Fruit fly (Drosophila melanogaster) whole organism, wandering third instar larva: ENCODE data around the gene CG12155.

Source experiments
- Abd-B ChIP-seq: fragments of >200 bp; optimal IDR thresholded peaks from 2 replicates; lab custom pipeline; 2017; ENCODE audit warnings: missing biosample characterization, missing genetic modification characterization
- CG32264 ChIP-seq: fragments of 200-800 bp; sonication (Bioruptor generic); optimal IDR thresholded peaks from 2 replicates; lab custom pipeline; 2016; ENCODE audit warnings: missing biosample characterization, missing genetic modification characterization
- CG9705 ChIP-seq: fragments of 200-800 bp; sonication (Bioruptor generic); optimal IDR thresholded peaks from 2 replicates; lab custom pipeline; 2018; ENCODE audit warnings: missing biosample characterization, mild to moderate bottlenecking, missing genetic modification characterization
- Dfd ChIP-seq: fragments of >200 bp; optimal IDR thresholded peaks from 2 replicates; lab custom pipeline; 2017; ENCODE audit warnings: missing biosample characterization, missing genetic modification characterization
- Dif ChIP-seq: fragments of 200-275, 200-300 bp; sonication (Bioruptor generic); optimal IDR thresholded peaks from 2 replicates; lab custom pipeline; 2018; ENCODE audit warnings: missing biosample characterization, missing genetic modification characterization; ENCODE audit not compliant: partially characterized antibody
- GATAd ChIP-seq: sonication (Bioruptor generic); optimal IDR thresholded peaks from 2 replicates; lab custom pipeline; 2016; ENCODE audit warnings: missing biosample characterization, missing genetic modification characterization
- HLH106 ChIP-seq: fragments of 200-800 bp; optimal IDR thresholded peaks from 3 replicates; lab custom pipeline; 2019; ENCODE audit warnings: missing biosample characterization, mild to moderate bottlenecking, missing genetic modification characterization, moderate library complexity
- Hnf4 ChIP-seq: fragments of 200-800 bp; sonication (Bioruptor generic); optimal IDR thresholded peaks from 2 replicates; lab custom pipeline; 2016; ENCODE audit warnings: missing biosample characterization, mild to moderate bottlenecking, missing genetic modification characterization
- Hr78 ChIP-seq: fragments of >200 bp; optimal IDR thresholded peaks from 2 replicates; lab custom pipeline; 2017; ENCODE audit warnings: missing biosample characterization, missing genetic modification characterization
- Hr83 ChIP-seq: fragments of 200-300 bp; sonication (Bioruptor generic); optimal IDR thresholded peaks from 2 replicates; lab custom pipeline; 2016; ENCODE audit warnings: missing biosample characterization, mild to moderate bottlenecking, missing genetic modification characterization, moderate library complexity; ENCODE audit not compliant: poor library complexity, severe bottlenecking
- Jra ChIP-seq: sonication (Bioruptor generic); optimal IDR thresholded peaks from 2 replicates; lab custom pipeline; 2016; ENCODE audit warnings: missing biosample characterization, missing genetic modification characterization
- Myc ChIP-seq: fragments of >200 bp; optimal IDR thresholded peaks from 2 replicates; lab custom pipeline; 2017
- N ChIP-seq: fragments of >200 bp; optimal IDR thresholded peaks from 2 replicates; lab custom pipeline; 2018; ENCODE audit warnings: missing biosample characterization, missing external identifiers, missing genetic modification characterization
- OdsH ChIP-seq: fragments of 200-800 bp; sonication (Bioruptor generic); optimal IDR thresholded peaks from 2 replicates; lab custom pipeline; 2016; ENCODE audit warnings: missing biosample characterization, mild to moderate bottlenecking, missing genetic modification characterization
- Rel ChIP-seq, 2 experiments: fragments of 200-800 bp; sonication (Bioruptor generic) in 1 of 2; optimal IDR thresholded peaks; 2 replicates in 1 of 2; 3 replicates in 1 of 2; lab custom pipeline; 2016 to 2019; ENCODE audit warnings: mild to moderate bottlenecking in 2 of 2, missing biosample characterization in 2 of 2, missing genetic modification characterization in 2 of 2, moderate library complexity in 1 of 2
- Sp1 ChIP-seq: fragments of 200-800 bp; sonication (Bioruptor generic); optimal IDR thresholded peaks from 3 replicates; lab custom pipeline; 2019; ENCODE audit warnings: missing biosample characterization, mild to moderate bottlenecking, missing genetic modification characterization, moderate library complexity
- Vsx2 ChIP-seq: fragments of 200-300, 225-300 bp; sonication (Bioruptor generic); optimal IDR thresholded peaks from 2 replicates; lab custom pipeline; 2018; ENCODE audit warnings: missing biosample characterization, missing genetic modification characterization; ENCODE audit not compliant: partially characterized antibody
- br ChIP-seq: fragments of 200-800 bp; sonication (Bioruptor generic); optimal IDR thresholded peaks from 2 replicates; lab custom pipeline; 2016; ENCODE audit warnings: missing biosample characterization, missing genetic modification characterization
- brk ChIP-seq: fragments of 200-800 bp; sonication (Bioruptor generic); optimal IDR thresholded peaks from 2 replicates; lab custom pipeline; 2016; ENCODE audit warnings: missing biosample characterization, mild to moderate bottlenecking, missing genetic modification characterization
- dl ChIP-seq, 2 experiments: fragments of 175-275, 200-275 bp in 1 of 2; fragments of 200-275 bp in 1 of 2; sonication (Bioruptor generic); optimal IDR thresholded peaks; lab custom pipeline; 2018; ENCODE audit warnings: mild to moderate bottlenecking in 2 of 2, missing biosample characterization in 2 of 2, missing genetic modification characterization in 2 of 2, moderate library complexity in 2 of 2; ENCODE audit not compliant: partially characterized antibody in 2 of 2, insufficient read depth in 1 of 2
- dmrt93B ChIP-seq: fragments of 200-800 bp; sonication (Bioruptor generic); optimal IDR thresholded peaks from 2 replicates; lab custom pipeline; 2018; ENCODE audit warnings: missing biosample characterization, mild to moderate bottlenecking, missing genetic modification characterization
- dsf ChIP-seq: sonication (Bioruptor generic); optimal IDR thresholded peaks from 2 replicates; lab custom pipeline; 2016; ENCODE audit warnings: missing biosample characterization, missing genetic modification characterization, borderline replicate concordance
- ey ChIP-seq: fragments of 200-800 bp; sonication (Bioruptor generic); optimal IDR thresholded peaks from 2 replicates; lab custom pipeline; 2016; ENCODE audit warnings: missing biosample characterization, missing genetic modification characterization
- foxo ChIP-seq, 2 experiments: fragments of 200-800 bp; sonication (Bioruptor generic); optimal IDR thresholded peaks; 2 replicates in 1 of 2; 3 replicates in 1 of 2; lab custom pipeline; 2016 to 2017; ENCODE audit warnings: missing biosample characterization in 2 of 2, missing genetic modification characterization in 2 of 2
- fru ChIP-seq: fragments of 200-800 bp; sonication (Bioruptor generic); optimal IDR thresholded peaks from 3 replicates; lab custom pipeline; 2016; ENCODE audit warnings: missing biosample characterization, mild to moderate bottlenecking, missing genetic modification characterization
- h ChIP-seq: fragments of 200-800 bp; sonication (Bioruptor generic); optimal IDR thresholded peaks from 3 replicates; lab custom pipeline; 2016; ENCODE audit warnings: missing biosample characterization, mild to moderate bottlenecking, missing genetic modification characterization
- jim ChIP-seq: fragments of 175-275, 200-325 bp; sonication (Bioruptor generic); optimal IDR thresholded peaks from 2 replicates; lab custom pipeline; 2016; ENCODE audit warnings: missing biosample characterization, mild to moderate bottlenecking, missing genetic modification characterization
- lola ChIP-seq: fragments of >200 bp; optimal IDR thresholded peaks from 2 replicates; lab custom pipeline; 2017; ENCODE audit warnings: missing biosample characterization, missing genetic modification characterization
- pan ChIP-seq: fragments of >200 bp; optimal IDR thresholded peaks from 2 replicates; lab custom pipeline; 2017
- psq ChIP-seq: fragments of 200-800 bp; sonication (Bioruptor generic); optimal IDR thresholded peaks from 3 replicates; lab custom pipeline; 2017; ENCODE audit warnings: missing biosample characterization, mild to moderate bottlenecking, missing genetic modification characterization, moderate library complexity
- rgr ChIP-seq: fragments of 200-800 bp; sonication (Bioruptor generic); optimal IDR thresholded peaks from 3 replicates; lab custom pipeline; 2016; ENCODE audit warnings: missing biosample characterization, mild to moderate bottlenecking, missing genetic modification characterization
- sage ChIP-seq: fragments of 200-800 bp; sonication (Bioruptor generic); optimal IDR thresholded peaks from 2 replicates; lab custom pipeline; 2016; ENCODE audit warnings: missing biosample characterization, mild to moderate bottlenecking, missing genetic modification characterization
- sv ChIP-seq: fragments of 200-800 bp; sonication (Bioruptor generic); optimal IDR thresholded peaks from 3 replicates; lab custom pipeline; 2016; ENCODE audit warnings: missing biosample characterization, missing genetic modification characterization
- tai ChIP-seq: sonication (Bioruptor generic); optimal IDR thresholded peaks from 2 replicates; lab custom pipeline; 2016; ENCODE audit warnings: missing biosample characterization, missing genetic modification characterization
- usp ChIP-seq: fragments of >200 bp; optimal IDR thresholded peaks from 2 replicates; lab custom pipeline; 2017; ENCODE audit warnings: missing biosample characterization, missing genetic modification characterization
- woc ChIP-seq: sonication (Bioruptor generic); optimal IDR thresholded peaks from 2 replicates; lab custom pipeline; 2016; ENCODE audit warnings: missing biosample characterization, mild to moderate bottlenecking, missing genetic modification characterization

Gene CG12155

DNA sequence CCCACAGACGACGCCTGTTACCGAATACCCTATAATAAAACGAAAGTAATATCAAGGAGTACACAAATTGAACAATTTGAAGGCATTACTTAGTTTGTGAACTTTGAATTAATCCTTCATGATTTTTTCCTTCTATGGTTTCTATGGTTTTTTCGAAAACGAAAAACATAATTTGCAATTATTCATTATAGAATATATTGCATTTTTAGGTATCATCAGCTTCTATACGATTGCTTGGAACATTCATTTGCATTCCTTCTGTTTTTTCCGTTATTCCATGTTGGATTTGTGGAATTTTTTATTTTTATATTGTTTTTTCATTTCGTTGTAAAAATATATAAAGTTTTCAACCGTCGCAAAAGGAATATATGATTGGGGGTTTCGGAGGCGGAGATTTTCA lies 13.1 kb upstream of the CG12155 start:
- TF ChIP-seq foxo (GFP tag; optimal IDR thresholded peaks at IDR 0.05; lab: Kevin White, UChicago) (peak in 1 of 2 experiments; percentile 5), dmrt93B (no peak)
- TF ChIP-seq, all 38 proteins: peak for 1

DNA sequence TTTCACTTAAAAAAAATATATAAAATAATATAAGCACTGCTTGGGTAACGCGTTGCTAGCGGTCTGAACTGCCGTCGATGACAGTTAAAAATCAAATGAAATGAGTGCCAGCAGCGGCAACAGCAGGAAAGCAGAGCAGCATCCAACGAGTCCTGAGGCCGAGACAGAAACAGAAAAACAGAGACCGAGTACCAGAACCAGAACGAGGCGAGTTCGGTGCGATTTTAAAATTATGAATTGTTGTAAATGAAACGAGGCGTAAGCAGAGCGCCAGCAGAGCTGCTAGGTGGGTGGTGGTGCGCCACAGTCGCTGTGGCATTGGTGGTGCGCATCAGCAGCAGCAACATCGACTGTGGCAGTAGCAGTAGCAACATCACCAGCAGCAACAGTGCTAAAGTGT lies 10.7 kb upstream of the CG12155 start, which contains the start of gene CG15478:
CG15478 (minus strand) TSS at position 101 of the 400 bp plus-strand sequence.
- no peak for TF ChIP-seq Abd-B (GFP tag; lab: Kevin White, UChicago)

DNA sequence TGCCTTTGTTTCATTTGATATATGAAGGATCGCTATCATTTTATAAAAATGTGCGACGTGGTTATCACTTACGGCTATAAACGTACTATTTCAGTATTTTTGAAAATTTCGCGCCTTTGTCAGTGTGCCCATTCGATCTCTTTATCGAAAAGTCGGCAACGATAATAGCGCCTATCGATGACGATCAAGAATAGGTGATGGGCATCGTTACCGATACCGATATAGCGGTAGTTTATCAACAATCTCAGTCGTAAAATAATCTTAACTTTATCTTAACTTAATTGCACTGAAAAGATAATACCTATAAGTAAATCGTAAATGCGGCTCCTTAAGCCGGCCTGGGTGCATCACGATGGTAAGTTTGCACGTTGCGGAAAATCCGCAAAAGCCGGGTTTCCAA lies 6.7 kb upstream of the CG12155 start, which contains the start of gene Hira:
Hira (plus strand) TSS at position 215 of the 400 bp plus-strand sequence.
- TF ChIP-seq pan (no peak), CG9705 (GFP tag; lab: Kevin White, UChicago) (no peak), h (GFP tag; lab: Kevin White, UChicago) (no peak), Dif (GFP tag; lab: Kevin White, UChicago) (no peak)

DNA sequence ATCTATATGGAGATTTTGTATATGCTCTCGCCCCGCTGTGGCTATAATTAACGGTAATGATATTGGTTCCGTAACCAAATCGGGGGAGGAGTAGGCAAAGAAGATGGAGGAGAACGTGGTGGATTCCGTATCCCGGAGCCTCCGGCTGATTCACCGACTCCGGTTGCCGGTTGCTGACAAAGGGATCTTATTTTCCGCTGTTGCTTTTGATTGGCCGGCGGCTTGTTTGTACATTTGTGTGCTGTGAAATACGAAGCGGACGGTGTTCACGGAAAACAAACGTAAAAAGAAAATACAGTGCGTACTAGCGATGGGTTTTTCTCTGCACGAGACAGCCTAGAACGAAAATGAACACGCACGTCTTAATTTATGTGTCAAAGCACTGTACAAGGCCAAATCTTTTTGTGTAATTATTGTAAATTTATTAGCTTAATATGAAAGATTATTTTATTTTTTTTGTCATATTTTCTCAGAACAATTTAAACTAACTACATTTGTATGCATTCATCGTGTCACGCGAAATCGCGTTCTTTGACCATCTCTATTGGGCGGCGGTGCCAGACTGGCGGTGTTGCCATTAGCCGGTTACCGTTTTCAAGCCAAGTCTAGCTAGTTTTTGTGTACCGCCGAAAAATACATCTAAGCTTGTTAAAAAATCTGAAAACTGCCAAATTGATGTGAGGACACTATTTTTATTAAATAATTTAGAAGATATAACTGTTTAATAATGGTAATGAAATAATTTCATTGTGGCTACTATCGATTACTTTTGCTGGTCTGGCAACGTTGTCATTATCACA lies 5.8 kb downstream of the CG12155 start, which contains the start of the genes Pdp and Rab39:
Pdp (minus strand) TSS at position 521 of the 800 bp plus-strand sequence.
Rab39 (plus strand) TSS at position 793 of the 800 bp plus-strand sequence.
- TF ChIP-seq Myc (lab: Kevin White, UChicago): peak; percentile 82
- no peak for TF ChIP-seq dl (GFP tag; optimal IDR thresholded peaks at IDR 0.05; lab: Kevin White, UChicago; ENCODE audit: insufficient read depth in 1 of 2, partially characterized antibody in 2 of 2)
- TF ChIP-seq foxo (GFP tag; optimal IDR thresholded peaks at IDR 0.05; lab: Kevin White, UChicago): peak in 1 of 2 experiments; percentile 81
- peak; percentile 10 for TF ChIP-seq GATAd
- no peak for TF ChIP-seq Abd-B (GFP tag; lab: Kevin White, UChicago)
- no peak for TF ChIP-seq Hr78
- no peak for TF ChIP-seq usp (GFP tag; lab: Kevin White, UChicago)
- peak; percentile 85 for TF ChIP-seq HLH106 (tag; lab: Kevin White, UChicago)
- peak; percentile 76 for TF ChIP-seq rgr (GFP tag; lab: Kevin White, UChicago)
- no peak for TF ChIP-seq jim
- TF ChIP-seq Hr83 (GFP tag; lab: Kevin White, UChicago): peak; percentile 28
- TF ChIP-seq CG9705 (GFP tag; lab: Kevin White, UChicago): peak; percentile 71
- TF ChIP-seq Vsx2 (GFP tag; lab: Kevin White, UChicago): no peak
- TF ChIP-seq dmrt93B: peak; percentile 77
- TF ChIP-seq CG32264 (GFP tag; lab: Kevin White, UChicago): no peak
- peak; percentile 74 for TF ChIP-seq fru (GFP tag; lab: Kevin White, UChicago)
- TF ChIP-seq lola (GFP tag; lab: Kevin White, UChicago): no peak
- TF ChIP-seq woc (GFP tag; lab: Kevin White, UChicago): peak; percentile 84
- peak; percentile 62 for TF ChIP-seq ey (GFP tag; lab: Kevin White, UChicago)
- TF ChIP-seq pan: no peak
- TF ChIP-seq Dif (GFP tag; lab: Kevin White, UChicago): no peak
- TF ChIP-seq h (GFP tag; lab: Kevin White, UChicago): peak; percentile 76
- TF ChIP-seq Dfd (GFP tag; lab: Kevin White, UChicago): no peak
- TF ChIP-seq brk: no peak
- TF ChIP-seq Jra (GFP tag; lab: Kevin White, UChicago): peak; percentile 56
- TF ChIP-seq dsf (GFP tag; lab: Kevin White, UChicago): peak; percentile 31
- peak; percentile 67 for TF ChIP-seq sv (GFP tag; lab: Kevin White, UChicago)
- TF ChIP-seq sage: peak; percentile 46
- TF ChIP-seq tai: no peak
- peak; percentile 65 for TF ChIP-seq OdsH (GFP tag; lab: Kevin White, UChicago)
- no peak for TF ChIP-seq Hnf4
- TF ChIP-seq br (GFP tag; lab: Kevin White, UChicago): peak; percentile 69
- peak; percentile 72 for TF ChIP-seq Sp1 (GFP tag; lab: Kevin White, UChicago)
- peak; percentile 60 for TF ChIP-seq psq (GFP tag; lab: Kevin White, UChicago)
- no peak for TF ChIP-seq N (GFP tag; lab: Kevin White, UChicago)
- TF ChIP-seq Rel (GFP tag; optimal IDR thresholded peaks at IDR 0.05; lab: Kevin White, UChicago): no peak
- TF ChIP-seq Rel (tag; optimal IDR thresholded peaks at IDR 0.05; lab: Kevin White, UChicago): peak; percentile 44
- TF ChIP-seq, all 38 proteins: peak for 21
